Fruit fly (Drosophila melanogaster): Measurements from ENCODE around the gene Crg-1.

Crg-1 gene

DNA sequence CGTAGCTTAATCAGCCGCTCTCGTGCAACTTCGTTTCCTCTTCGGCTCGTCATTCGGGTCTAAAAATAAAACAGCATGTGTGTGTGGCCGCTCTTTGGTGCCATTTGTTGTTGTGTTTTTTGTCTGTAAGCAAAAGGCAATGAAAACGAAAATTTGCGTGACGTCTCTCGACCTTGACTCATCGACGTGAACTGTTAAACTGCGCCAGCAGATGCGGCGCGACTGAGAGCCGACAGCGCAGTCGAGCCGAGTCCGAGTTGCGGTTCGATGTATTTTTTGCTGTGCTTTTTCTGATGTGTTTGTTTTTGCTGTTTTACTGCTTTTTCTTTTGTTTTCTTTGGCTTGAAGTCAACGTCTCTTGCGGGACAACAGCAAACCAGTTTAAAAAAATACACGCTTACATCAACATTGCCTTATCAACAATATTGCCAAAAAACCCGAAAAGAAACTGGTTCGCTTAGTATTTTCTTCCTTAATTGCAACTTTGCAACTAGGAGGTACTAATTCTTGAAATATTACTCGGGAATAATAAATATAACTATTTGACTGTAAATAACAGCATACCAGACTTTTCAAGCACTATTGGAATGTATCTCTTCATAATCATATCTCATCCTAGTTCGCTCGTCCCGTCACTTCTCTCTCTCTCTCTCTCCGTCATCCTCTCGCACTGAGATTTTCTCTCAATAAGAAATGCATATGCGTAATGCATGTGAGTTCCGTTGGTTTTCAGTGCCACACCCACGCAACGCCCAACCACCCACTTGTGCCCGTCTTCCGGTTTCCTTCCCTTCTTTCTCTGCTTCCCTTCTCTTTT lies 14.7 kb upstream of the Crg-1 start (continued):
- TF ChIP-seq CG10669 (GFP tag; optimal IDR thresholded peaks at IDR 0.05): peak; percentile 69
- TF ChIP-seq CG7368 (GFP tag; optimal IDR thresholded peaks at IDR 0.05): no peak
- peak; percentile 77 for TF ChIP-seq dsx (GFP tag; optimal IDR thresholded peaks at IDR 0.05; ENCODE audit: poor library complexity, severe bottlenecking)
- TF ChIP-seq fd59A (GFP tag; optimal IDR thresholded peaks at IDR 0.05): peak; percentile 39
- no peak for TF ChIP-seq CG11902 (GFP tag; optimal IDR thresholded peaks at IDR 0.05)
- TF ChIP-seq Smox (GFP tag; optimal IDR thresholded peaks at IDR 0.05): no peak
- peak; percentile 95 for TF ChIP-seq svp (GFP tag)
- no peak for TF ChIP-seq OdsH (GFP tag; optimal IDR thresholded peaks at IDR 0.05)
- peak; percentile 38 for TF ChIP-seq CG11762 (GFP tag; optimal IDR thresholded peaks at IDR 0.05; ENCODE audit: insufficient read depth)
- TF ChIP-seq pdm3 (GFP tag; optimal IDR thresholded peaks at IDR 0.05): no peak
- TF ChIP-seq CG3032 (tag; optimal IDR thresholded peaks at IDR 0.05): peak; percentile 72
- TF ChIP-seq CG4318 (GFP tag; optimal IDR thresholded peaks at IDR 0.05): no peak
- TF ChIP-seq CG1621 (tag; optimal IDR thresholded peaks at IDR 0.05): peak; percentile 88
- TF ChIP-seq CG6808 (GFP tag; optimal IDR thresholded peaks at IDR 0.05): peak; percentile 92
- TF ChIP-seq CG10631 (GFP tag; optimal IDR thresholded peaks at IDR 0.05): no peak
- TF ChIP-seq Sox14 (GFP tag; optimal IDR thresholded peaks at IDR 0.05): no peak
- TF ChIP-seq CG3919 (GFP tag; optimal IDR thresholded peaks at IDR 0.05): peak; percentile 10
- TF ChIP-seq Ets96B (tag; optimal IDR thresholded peaks at IDR 0.05): peak; percentile 66
- peak; percentile 96 to 97 for TF ChIP-seq ss (GFP tag; optimal IDR thresholded peaks at IDR 0.05)
- TF ChIP-seq achi (GFP tag; optimal IDR thresholded peaks at IDR 0.05): no peak
- TF ChIP-seq Gug (GFP tag; IDR thresholded peaks at IDR 0.05): no peak
- TF ChIP-seq fkh (GFP tag; optimal IDR thresholded peaks at IDR 0.05): peak; percentile 11
- peak; percentile 71 for TF ChIP-seq CG15336 (GFP tag; IDR thresholded peaks at IDR 0.05)
- no peak for TF ChIP-seq esn (GFP tag; optimal IDR thresholded peaks at IDR 0.05)
- peak; percentile 10 for TF ChIP-seq CG6792 (GFP tag; optimal IDR thresholded peaks at IDR 0.05)

DNA sequence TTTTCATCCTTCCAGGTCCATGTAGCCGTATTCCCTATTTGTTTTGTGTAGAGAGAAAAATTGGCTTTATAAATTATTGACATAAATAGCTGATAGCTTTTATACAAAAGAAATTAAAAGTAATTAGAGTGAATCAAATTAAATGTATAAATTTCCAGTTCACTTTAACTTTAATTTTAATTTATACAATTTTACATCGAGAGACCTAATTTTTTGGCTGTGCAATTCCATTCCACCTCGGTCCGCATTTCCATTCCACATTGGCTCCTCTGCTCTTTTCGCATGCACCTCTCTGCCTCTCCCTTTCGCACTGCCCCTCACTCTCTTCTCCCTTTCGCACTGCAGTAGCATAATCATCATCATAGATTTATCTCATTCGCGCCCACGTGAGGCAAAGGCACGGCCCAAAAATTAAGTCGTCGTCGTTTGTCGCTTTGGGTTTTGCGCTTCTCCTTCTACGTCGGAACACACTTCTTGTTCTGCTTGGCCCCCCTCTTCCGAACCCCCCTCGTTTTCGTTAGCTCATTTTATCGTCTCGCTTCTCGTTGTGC lies 14.0 kb upstream of the Crg-1 start:
- peak; percentile 38 for TF ChIP-seq Smox (GFP tag; optimal IDR thresholded peaks at IDR 0.05)
- TF ChIP-seq CG15336 (GFP tag; IDR thresholded peaks at IDR 0.05): peak; percentile 64
- TF ChIP-seq Met (GFP tag; optimal IDR thresholded peaks at IDR 0.05): peak; percentile 52
- no peak for TF ChIP-seq Ets21C (GFP tag; optimal IDR thresholded peaks at IDR 0.05)
- peak; percentile 51 for TF ChIP-seq Lpt (GFP tag; optimal IDR thresholded peaks at IDR 0.05)
- peak; percentile 53 for TF ChIP-seq esn (GFP tag; optimal IDR thresholded peaks at IDR 0.05)
- TF ChIP-seq CG9139 (GFP tag; optimal IDR thresholded peaks at IDR 0.05): no peak
- no peak for TF ChIP-seq CG11762 (GFP tag; optimal IDR thresholded peaks at IDR 0.05; ENCODE audit: insufficient read depth)
- peak; percentile 42 for TF ChIP-seq Hr4 (GFP tag; optimal IDR thresholded peaks at IDR 0.05)
- no peak for TF ChIP-seq spab (GFP tag; optimal IDR thresholded peaks at IDR 0.05)
- no peak for TF ChIP-seq Sox102F (GFP tag; optimal IDR thresholded peaks at IDR 0.05)
- peak; percentile 46 for TF ChIP-seq pdm3 (GFP tag; optimal IDR thresholded peaks at IDR 0.05)
- TF ChIP-seq CG16779 (tag; optimal IDR thresholded peaks at IDR 0.05): no peak
- TF ChIP-seq acj6 (GFP tag; optimal IDR thresholded peaks at IDR 0.05): peak; percentile 43
- TF ChIP-seq cyc (GFP tag; optimal IDR thresholded peaks at IDR 0.05): no peak
- no peak for TF ChIP-seq fkh (GFP tag; optimal IDR thresholded peaks at IDR 0.05)
- TF ChIP-seq Hr39 (GFP tag; optimal IDR thresholded peaks at IDR 0.05): peak; percentile 6
- no peak for TF ChIP-seq Hr38 (GFP tag; optimal IDR thresholded peaks at IDR 0.05)
- TF ChIP-seq salr (GFP tag; optimal IDR thresholded peaks at IDR 0.05): no peak
- TF ChIP-seq vri (GFP tag; optimal IDR thresholded peaks at IDR 0.05): no peak
- peak; percentile 33; the same call in 1 of the 3 replicates for TF ChIP-seq CG8119 (GFP tag; IDR thresholded peaks at IDR 0.05)
- peak; percentile 42 for TF ChIP-seq CG10669 (GFP tag; optimal IDR thresholded peaks at IDR 0.05)
- TF ChIP-seq svp (GFP tag): peak; percentile 76
- peak; percentile 35 for TF ChIP-seq net (GFP tag; optimal IDR thresholded peaks at IDR 0.05)
- peak; percentile 33 for TF ChIP-seq OdsH (GFP tag; optimal IDR thresholded peaks at IDR 0.05)
- no peak for TF ChIP-seq CG4318 (GFP tag; optimal IDR thresholded peaks at IDR 0.05)
- TF ChIP-seq CG7368 (GFP tag; optimal IDR thresholded peaks at IDR 0.05): peak; percentile 36
- TF ChIP-seq CG3032 (tag; optimal IDR thresholded peaks at IDR 0.05): peak; percentile 41
- TF ChIP-seq Sox14 (GFP tag; optimal IDR thresholded peaks at IDR 0.05): peak; percentile 11
- no peak for TF ChIP-seq CG6808 (GFP tag; optimal IDR thresholded peaks at IDR 0.05)
- TF ChIP-seq CG6792 (GFP tag; optimal IDR thresholded peaks at IDR 0.05): peak; percentile 11
- peak; percentile 57 for TF ChIP-seq CG10631 (GFP tag; optimal IDR thresholded peaks at IDR 0.05)
- no peak for TF ChIP-seq ss (GFP tag; optimal IDR thresholded peaks at IDR 0.05)
- peak; percentile 78 for TF ChIP-seq Eip78C (GFP tag)
- peak; percentile 21 for TF ChIP-seq achi (GFP tag; optimal IDR thresholded peaks at IDR 0.05)
- no peak for TF ChIP-seq dac (GFP tag; optimal IDR thresholded peaks at IDR 0.05)
- TF ChIP-seq Eip75B (GFP tag; optimal IDR thresholded peaks at IDR 0.05): peak; percentile 45
- TF ChIP-seq CG31627 (GFP tag; optimal IDR thresholded peaks at IDR 0.05): peak; percentile 23
